Fruit fly (Drosophila melanogaster) whole organism, embryonic: Measurements from ENCODE around the gene CG45545.

Experiments used
- ATbp ChIP-seq: fragments of 200-800 bp; sonication (Bioruptor generic); optimal IDR thresholded peaks from 2 replicates; lab custom pipeline; 2017; ENCODE audit warnings: missing biosample characterization, mild to moderate bottlenecking, missing genetic modification characterization, missing genetic modification reagents
- Bdp1 ChIP-seq: fragments of 200-800 bp; sonication (Bioruptor generic); optimal IDR thresholded peaks from 3 replicates; lab custom pipeline; 2016; ENCODE audit warnings: missing biosample characterization, missing genetic modification characterization
- CG10565 ChIP-seq: fragments of 200-800 bp; sonication (Bioruptor generic); optimal IDR thresholded peaks from 3 replicates; lab custom pipeline; 2016; ENCODE audit warnings: missing biosample characterization, mild to moderate bottlenecking, missing genetic modification characterization
- CG10979 ChIP-seq: fragments of 200-800 bp; sonication (Bioruptor generic); optimal IDR thresholded peaks from 2 replicates; lab custom pipeline; 2018; ENCODE audit warnings: missing biosample characterization, mild to moderate bottlenecking, missing genetic modification characterization, moderate library complexity
- CG15011 ChIP-seq: fragments of 200-800 bp; sonication (Bioruptor generic); optimal IDR thresholded peaks from 3 replicates; lab custom pipeline; 2018; ENCODE audit warnings: missing biosample characterization, mild to moderate bottlenecking, missing genetic modification characterization
- CG16779 ChIP-seq: fragments of 200-800 bp; sonication (Bioruptor generic); IDR thresholded peaks from 2 replicates; pipeline ENCODE4 v1.3.6; 2022; ENCODE audit warnings: missing biosample characterization, missing genetic modification characterization
- CG16815 ChIP-seq: fragments of 200-800 bp; sonication (Bioruptor generic); optimal IDR thresholded peaks from 3 replicates; lab custom pipeline; 2017; ENCODE audit warnings: missing biosample characterization, mild to moderate bottlenecking, missing genetic modification characterization
- CG1792 ChIP-seq: fragments of 200-800 bp; sonication (Bioruptor generic); optimal IDR thresholded peaks from 2 replicates; lab custom pipeline; 2016; ENCODE audit warnings: missing biosample characterization, missing genetic modification characterization
- CG18262 ChIP-seq: fragments of 200-800 bp; optimal IDR thresholded peaks from 3 replicates; lab custom pipeline; 2019; ENCODE audit warnings: missing biosample characterization, mild to moderate bottlenecking, missing genetic modification characterization, moderate library complexity
- CG18764 ChIP-seq: fragments of 200-800 bp; sonication (Bioruptor generic); optimal IDR thresholded peaks from 3 replicates; lab custom pipeline; 2016; ENCODE audit warnings: missing biosample characterization, missing genetic modification characterization
- CG2712 ChIP-seq: fragments of 200-800 bp; optimal IDR thresholded peaks from 3 replicates; lab custom pipeline; 2019; ENCODE audit warnings: missing biosample characterization, mild to moderate bottlenecking, missing genetic modification characterization, moderate library complexity
- CG2889 ChIP-seq: fragments of 200-800 bp; sonication (Bioruptor generic); IDR thresholded peaks from 3 replicates; pipeline ENCODE4 v1.3.6; 2022; ENCODE audit warnings: missing biosample characterization, missing genetic modification characterization
- CG31441 ChIP-seq: fragments of 200-800 bp; sonication (Bioruptor generic); IDR thresholded peaks from 2 replicates; pipeline ENCODE4 v1.3.6; 2022; ENCODE audit warnings: missing biosample characterization, missing genetic modification characterization
- CG3407 ChIP-seq: fragments of 200-800 bp; sonication (Bioruptor generic); optimal IDR thresholded peaks from 2 replicates; lab custom pipeline; 2018; ENCODE audit warnings: missing biosample characterization, mild to moderate bottlenecking, missing genetic modification characterization
- CG4424 ChIP-seq: fragments of 200-800 bp; sonication (Bioruptor generic); optimal IDR thresholded peaks from 3 replicates; lab custom pipeline; 2016; ENCODE audit warnings: missing biosample characterization, missing genetic modification characterization
- CG4854 ChIP-seq: fragments of 200-800 bp; sonication (Bioruptor generic); optimal IDR thresholded peaks from 2 replicates; lab custom pipeline; 2016; ENCODE audit warnings: missing biosample characterization, missing genetic modification characterization, inconsistent platforms
- CG7987 ChIP-seq: fragments of 200-800 bp; sonication (Bioruptor generic); optimal IDR thresholded peaks from 2 replicates; lab custom pipeline; 2018; ENCODE audit warnings: missing biosample characterization, mild to moderate bottlenecking, missing genetic modification characterization, moderate library complexity
- CG9817 ChIP-seq: fragments of 200-800 bp; sonication (Bioruptor generic); optimal IDR thresholded peaks from 2 replicates; lab custom pipeline; 2018; ENCODE audit warnings: missing biosample characterization, mild to moderate bottlenecking, missing genetic modification characterization, moderate library complexity
- Drgx ChIP-seq: fragments of 200-800 bp; sonication (Bioruptor generic); IDR thresholded peaks from 2 replicates; pipeline ENCODE4 v1.3.6; 2022; ENCODE audit warnings: missing biosample characterization, missing genetic modification characterization
- E2f2 ChIP-seq: fragments of 200-800 bp; sonication (Bioruptor generic); IDR thresholded peaks from 2 replicates; pipeline ENCODE4 v1.3.6; 2022; ENCODE audit warnings: missing biosample characterization, missing genetic modification characterization
- Eip74EF ChIP-seq, 2 experiments: fragments of 200-800 bp in 1 of 2; fragments of >200 bp in 1 of 2; sonication (Bioruptor generic) in 1 of 2; optimal IDR thresholded peaks; 2 replicates each; lab custom pipeline; 2017 to 2019; ENCODE audit warnings: missing biosample characterization in 2 of 2, missing genetic modification characterization in 2 of 2, mild to moderate bottlenecking in 1 of 2, moderate library complexity in 1 of 2
- Ets65A ChIP-seq: fragments of 200-800 bp; sonication (Bioruptor generic); peaks from one replicate; lab custom pipeline; 2016; ENCODE audit warnings: missing biosample characterization, missing genetic modification characterization
- GATAe ChIP-seq: fragments of 200-800 bp; sonication (Bioruptor generic); conservative IDR thresholded peaks from 2 replicates; pipeline ENCODE4 v1.3.6; 2022; ENCODE audit warnings: missing biosample characterization, missing genetic modification characterization
- Gug ChIP-seq: fragments of 200-800 bp; sonication (Bioruptor generic); IDR thresholded peaks from 4 replicates; pipeline ENCODE4 v1.3.6; 2022; ENCODE audit warnings: missing biosample characterization, missing genetic modification characterization
- HLH3B ChIP-seq: fragments of 200-800 bp; sonication (Bioruptor generic); IDR thresholded peaks from 2 replicates; pipeline ENCODE4 v1.3.6; 2022; ENCODE audit warnings: missing biosample characterization, missing genetic modification characterization
- HmgZ ChIP-seq: fragments of 200-800 bp; sonication (Bioruptor generic); optimal IDR thresholded peaks from 2 replicates; lab custom pipeline; 2018; ENCODE audit warnings: missing biosample characterization, mild to moderate bottlenecking, missing genetic modification characterization
- Lim3 ChIP-seq: fragments of 200-800 bp; sonication (Bioruptor generic); IDR thresholded peaks from 2 replicates; pipeline ENCODE4 v1.3.6; 2022; ENCODE audit warnings: missing biosample characterization, missing genetic modification characterization
- MBD-R2 ChIP-seq: fragments of 200-800 bp; sonication (Bioruptor generic); IDR thresholded peaks from 2 replicates; pipeline ENCODE4 v1.3.6; 2022; ENCODE audit warnings: missing biosample characterization, missing genetic modification characterization
- Oaz ChIP-seq: fragments of 200-800 bp; sonication (Bioruptor generic); IDR thresholded peaks from 2 replicates; pipeline ENCODE4 v1.3.6; 2022; ENCODE audit warnings: missing biosample characterization, missing genetic modification characterization
- Oli ChIP-seq: fragments of 200-800 bp; sonication (Bioruptor generic); optimal IDR thresholded peaks from 2 replicates; lab custom pipeline; 2018; ENCODE audit warnings: missing biosample characterization, mild to moderate bottlenecking, missing genetic modification characterization, moderate library complexity
- Side ChIP-seq: fragments of 200-800 bp; sonication (Bioruptor generic); optimal IDR thresholded peaks from 2 replicates; lab custom pipeline; 2016; ENCODE audit warnings: missing biosample characterization, missing genetic modification characterization
- YL-1 ChIP-seq: fragments of 200-800 bp; sonication (Bioruptor generic); optimal IDR thresholded peaks from 3 replicates; lab custom pipeline; 2017; ENCODE audit warnings: missing biosample characterization, mild to moderate bottlenecking, missing genetic modification characterization
- aop ChIP-seq: fragments of 200-800 bp; sonication (Bioruptor generic); IDR thresholded peaks from 2 replicates; pipeline ENCODE4 v1.3.6; 2022; ENCODE audit warnings: missing biosample characterization, missing genetic modification characterization
- ap ChIP-seq: fragments of 200-800 bp; sonication (Bioruptor generic); IDR thresholded peaks from 2 replicates; pipeline ENCODE4 v1.3.6; 2022; ENCODE audit warnings: missing biosample characterization, missing genetic modification characterization
- dimm ChIP-seq: fragments of 200-800 bp; sonication (Bioruptor generic); IDR thresholded peaks from 2 replicates; pipeline ENCODE4 v1.3.6; 2022; ENCODE audit warnings: missing biosample characterization, missing genetic modification characterization
- ems ChIP-seq: fragments of 200-800 bp; sonication (Bioruptor generic); optimal IDR thresholded peaks from 3 replicates; lab custom pipeline; 2016; ENCODE audit warnings: missing biosample characterization, missing genetic modification characterization
- fd64A ChIP-seq: fragments of 200-800 bp; sonication (Bioruptor generic); optimal IDR thresholded peaks from 3 replicates; lab custom pipeline; 2018; ENCODE audit warnings: missing biosample characterization, mild to moderate bottlenecking, missing genetic modification characterization
- ftz-f1 ChIP-seq: fragments of 200-800 bp; sonication (Bioruptor generic); optimal IDR thresholded peaks from 2 replicates; lab custom pipeline; 2016; ENCODE audit warnings: missing biosample characterization, missing genetic modification characterization
- gce ChIP-seq: fragments of 200-800 bp; sonication (Bioruptor generic); IDR thresholded peaks from 3 replicates; pipeline ENCODE4 v1.3.6; 2022; ENCODE audit warnings: missing biosample characterization, missing genetic modification characterization
- gcm2 ChIP-seq: fragments of 200-800 bp; sonication (Bioruptor generic); optimal IDR thresholded peaks from 2 replicates; lab custom pipeline; 2016; ENCODE audit warnings: missing biosample characterization, missing genetic modification characterization
- grau ChIP-seq: fragments of 200-800 bp; optimal IDR thresholded peaks from 3 replicates; lab custom pipeline; 2019; ENCODE audit warnings: missing biosample characterization, mild to moderate bottlenecking, missing genetic modification characterization, moderate library complexity
- kah ChIP-seq: fragments of 200-800 bp; sonication (Bioruptor generic); optimal IDR thresholded peaks from 2 replicates; lab custom pipeline; 2018; ENCODE audit warnings: missing biosample characterization, mild to moderate bottlenecking, missing genetic modification characterization
- luna ChIP-seq: fragments of 200-800 bp; sonication (Bioruptor generic); optimal IDR thresholded peaks from 2 replicates; lab custom pipeline; 2016; ENCODE audit warnings: missing biosample characterization, missing genetic modification characterization
- mld ChIP-seq: fragments of 200-800 bp; sonication (Bioruptor generic); IDR thresholded peaks from 3 replicates; pipeline ENCODE4 v1.3.6; 2022; ENCODE audit warnings: missing biosample characterization, missing genetic modification characterization; ENCODE audit not compliant: partially characterized antibody
- otp ChIP-seq: fragments of 200-800 bp; sonication (Bioruptor generic); IDR thresholded peaks from 3 replicates; pipeline ENCODE4, ENCODE4 v1.3.6; 2022; ENCODE audit warnings: missing biosample characterization, missing genetic modification characterization
- p53 ChIP-seq: fragments of 200-800 bp; sonication (Bioruptor generic); optimal IDR thresholded peaks from 2 replicates; lab custom pipeline; 2016; ENCODE audit warnings: missing biosample characterization, missing genetic modification characterization
- phol ChIP-seq: fragments of 200-800 bp; sonication (Bioruptor generic); optimal IDR thresholded peaks from 3 replicates; lab custom pipeline; 2018; ENCODE audit warnings: missing biosample characterization, mild to moderate bottlenecking, missing genetic modification characterization, moderate library complexity
- sisA ChIP-seq: fragments of 200-800 bp; sonication (Bioruptor generic); IDR thresholded peaks from 2 replicates; pipeline ENCODE4 v1.3.6; 2022; ENCODE audit warnings: missing biosample characterization, missing genetic modification characterization
- trh ChIP-seq: fragments of 200-800 bp; sonication (Bioruptor generic); optimal IDR thresholded peaks from 2 replicates; lab custom pipeline; 2016; ENCODE audit warnings: missing biosample characterization, missing genetic modification characterization
- wdn ChIP-seq: fragments of 200-800 bp; sonication (Bioruptor generic); IDR thresholded peaks from 2 replicates; pipeline ENCODE4 v1.3.6; 2022; ENCODE audit warnings: missing biosample characterization, missing genetic modification characterization

CG45545 gene

dm6 chr3R:7506314-7506988 is 45.4 kb upstream of the CG45545 start (continued):
- peak; percentile 16 for TF ChIP-seq CG18764 (GFP tag; lab: Kevin White, UChicago)
- peak; percentile 93 for TF ChIP-seq luna (GFP tag; lab: Kevin White, UChicago)
- TF ChIP-seq dimm (GFP tag; lab: Robert Waterston, UW) = 0 out of 2 replicates have a peak, but pooled peaks have one; percentile 6
- peak; percentile 88 for TF ChIP-seq Side
- no peak for TF ChIP-seq YL-1
- no peak; the same call in 1 of the 2 replicates for TF ChIP-seq GATAe (GFP tag; lab: Robert Waterston, UW)
- TF ChIP-seq CG31441 = peak; percentile 38; the same call in 1 of the 2 replicates
- no peak for TF ChIP-seq Lim3 (GFP tag; lab: Robert Waterston, UW)
- TF ChIP-seq CG16815 = peak; percentile 58
- TF ChIP-seq Oaz (GFP tag; lab: Robert Waterston, UW) = peak; percentile 69
- TF ChIP-seq gcm2 (GFP tag; lab: Kevin White, UChicago) = peak; percentile 39
- TF ChIP-seq E2f2 (GFP tag; lab: Robert Waterston, UW) = peak; percentile 60
- TF ChIP-seq CG4424 (GFP tag; lab: Kevin White, UChicago) = peak; percentile 55
- no peak for TF ChIP-seq CG3407 (GFP tag; lab: Kevin White, UChicago)
- no peak for TF ChIP-seq ATbp (GFP tag; lab: Kevin White, UChicago)
- TF ChIP-seq HmgZ (tag; lab: Kevin White, UChicago) = peak; percentile 93
- TF ChIP-seq CG4854 (GFP tag; lab: Kevin White, UChicago) = peak; percentile 83
- TF ChIP-seq CG2889 = peak; percentile 86
- TF ChIP-seq wdn = peak; percentile 89
- peak; percentile 63 for TF ChIP-seq CG7987 (GFP tag; lab: Kevin White, UChicago)
- TF ChIP-seq Ets65A = peak; percentile 98
- peak; percentile 49 for TF ChIP-seq sisA (GFP tag; lab: Robert Waterston, UW)
- TF ChIP-seq mld = no peak
- no peak for TF ChIP-seq kah (GFP tag; lab: Kevin White, UChicago)
- TF ChIP-seq otp = no peak; the same call in 2 of the 3 replicates
- TF ChIP-seq Gug (GFP tag; lab: Robert Waterston, UW) = peak; percentile 67; the same call in 2 of the 4 replicates
- peak; percentile 55 for TF ChIP-seq CG2712 (tag; lab: Kevin White, UChicago)
- TF ChIP-seq CG16779 (GFP tag; lab: Robert Waterston, UW) = peak; percentile 87
- TF ChIP-seq p53 (GFP tag; lab: Kevin White, UChicago) = peak; percentile 53
- peak; percentile 27 for TF ChIP-seq trh
- TF ChIP-seq aop (GFP tag; lab: Robert Waterston, UW) = no peak
- TF ChIP-seq Drgx (GFP tag; lab: Robert Waterston, UW) = no peak; the same call in 1 of the 2 replicates
- peak; percentile 88 for TF ChIP-seq ftz-f1 (GFP tag; lab: Kevin White, UChicago)
- TF ChIP-seq fd64A (GFP tag; lab: Kevin White, UChicago) = no peak
- TF ChIP-seq CG18262 (tag; lab: Kevin White, UChicago) = peak; percentile 25
- TF ChIP-seq Oli (tag; lab: Kevin White, UChicago) = peak; percentile 76
- TF ChIP-seq gce (GFP tag; lab: Robert Waterston, UW) = no peak; the same call in 2 of the 3 replicates
- TF ChIP-seq Bdp1 (GFP tag; lab: Kevin White, UChicago) = peak; percentile 70
- TF ChIP-seq CG15011 (GFP tag; lab: Kevin White, UChicago) = peak; percentile 82
- peak; percentile 33 for TF ChIP-seq phol (tag; lab: Kevin White, UChicago)
- peak; percentile 80 for TF ChIP-seq MBD-R2
- peak; percentile 57 for TF ChIP-seq HLH3B (GFP tag; lab: Robert Waterston, UW)
- TF ChIP-seq CG9817 (tag; lab: Kevin White, UChicago) = peak; percentile 82
- TF ChIP-seq ems (GFP tag; lab: Kevin White, UChicago) = peak; percentile 87
- TF ChIP-seq ap (GFP tag; lab: Robert Waterston, UW) = peak; percentile 45
- peak in 1 of 2 experiments; percentile 26 for TF ChIP-seq Eip74EF (GFP tag; optimal IDR thresholded peaks at IDR 0.05; lab: Kevin White, UChicago)
- TF ChIP-seq grau = peak; percentile 87
- TF ChIP-seq CG10979 (tag; lab: Kevin White, UChicago) = no peak
- no peak for TF ChIP-seq CG10565 (GFP tag; lab: Kevin White, UChicago)
- TF ChIP-seq CG1792 (GFP tag; lab: Kevin White, UChicago) = peak; percentile 82
